Worm (Caenorhabditis elegans): ENCODE data around the gene dod-3.

DNA sequence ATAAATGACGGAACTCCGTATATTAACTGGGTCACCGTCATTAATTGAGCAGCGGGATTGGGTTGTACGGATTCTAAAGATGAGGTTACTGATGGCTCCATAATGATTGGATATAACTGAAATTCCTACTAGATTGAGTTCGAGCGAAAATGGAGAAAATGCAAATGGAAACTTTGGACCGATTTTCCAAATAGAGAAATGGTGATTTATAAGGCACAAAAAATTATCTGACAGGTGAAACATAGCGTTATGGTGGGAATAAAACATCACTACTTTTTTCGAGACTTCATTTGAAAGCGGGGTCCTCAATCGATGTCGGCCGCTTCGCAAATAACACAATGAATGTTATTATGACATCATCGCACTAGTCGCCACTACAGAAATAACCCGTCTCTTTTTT lies 8.3 kb downstream of the dod-3 start, which contains the start of gene srg-60:
- TF ChIP-seq snpc-4 (tag; optimal IDR thresholded peaks at IDR 0.05) (no peak), ces-1 (GFP tag; optimal IDR thresholded peaks at IDR 0.05) (no peak), unc-62 (GFP tag; optimal IDR thresholded peaks at IDR 0.05) (no peak), nhr-237 (tag; optimal IDR thresholded peaks at IDR 0.05) (no peak), elt-3 (tag; optimal IDR thresholded peaks at IDR 0.05) (no peak), nhr-76 (tag; optimal IDR thresholded peaks at IDR 0.05) (no peak), pha-4 (tag; optimal IDR thresholded peaks at IDR 0.05) (no peak)
